Fruit fly (Drosophila melanogaster) whole organism, embryonic: ENCODE data around the gene Coa8.

Source experiments
- Abd-B ChIP-seq: fragments of 200-800 bp; sonication (Bioruptor generic); optimal IDR thresholded peaks from 2 replicates; lab custom pipeline; 2018; ENCODE audit warnings: missing biosample characterization, mild to moderate bottlenecking, missing genetic modification characterization, moderate library complexity
- Atf3 ChIP-seq: fragments of 200-800 bp; sonication (Bioruptor generic); optimal IDR thresholded peaks from 3 replicates; lab custom pipeline; 2016; ENCODE audit warnings: missing biosample characterization, missing genetic modification characterization
- CG10274 ChIP-seq: fragments of 200-800 bp; sonication (Bioruptor generic); optimal IDR thresholded peaks from 3 replicates; lab custom pipeline; 2017; ENCODE audit warnings: missing biosample characterization, mild to moderate bottlenecking, missing genetic modification characterization
- CG11695 ChIP-seq: fragments of 200-800 bp; sonication (Bioruptor generic); IDR thresholded peaks from 3 replicates; pipeline ENCODE4 v1.3.6; 2022; ENCODE audit warnings: missing biosample characterization, missing genetic modification characterization
- CG12104 ChIP-seq: fragments of 200-800 bp; sonication (Bioruptor generic); optimal IDR thresholded peaks from 3 replicates; lab custom pipeline; 2016; ENCODE audit warnings: missing biosample characterization, missing genetic modification characterization
- CG12299 ChIP-seq: fragments of 200-800 bp; sonication (Bioruptor generic); optimal IDR thresholded peaks from 2 replicates; lab custom pipeline; 2018; ENCODE audit warnings: missing biosample characterization, mild to moderate bottlenecking, missing genetic modification characterization
- CG13624 ChIP-seq: fragments of 200-800 bp; sonication (Bioruptor generic); optimal IDR thresholded peaks from 2 replicates; lab custom pipeline; 2016; ENCODE audit warnings: missing biosample characterization, missing genetic modification characterization
- CG15011 ChIP-seq: fragments of 200-800 bp; sonication (Bioruptor generic); optimal IDR thresholded peaks from 3 replicates; lab custom pipeline; 2018; ENCODE audit warnings: missing biosample characterization, mild to moderate bottlenecking, missing genetic modification characterization
- CG1529 ChIP-seq: fragments of 200-800 bp; sonication (Bioruptor generic); optimal IDR thresholded peaks from 3 replicates; lab custom pipeline; 2018; ENCODE audit warnings: missing biosample characterization, missing genetic modification characterization
- CG15479 ChIP-seq: fragments of 200-800 bp; sonication (Bioruptor generic); optimal IDR thresholded peaks from 3 replicates; lab custom pipeline; 2019; ENCODE audit warnings: missing biosample characterization, mild to moderate bottlenecking, missing genetic modification characterization, moderate library complexity
- CG17385 ChIP-seq: fragments of 200-800 bp; sonication (Bioruptor generic); optimal IDR thresholded peaks from 3 replicates; lab custom pipeline; 2018; ENCODE audit warnings: missing biosample characterization, mild to moderate bottlenecking, missing genetic modification characterization
- CG30403 ChIP-seq: fragments of 200-800 bp; sonication (Bioruptor generic); optimal IDR thresholded peaks from 3 replicates; lab custom pipeline; 2016; ENCODE audit warnings: missing biosample characterization, missing genetic modification characterization
- CG32767 ChIP-seq: fragments of 200-800 bp; sonication (Bioruptor generic); IDR thresholded peaks from 2 replicates; pipeline ENCODE4 v1.3.6; 2022; ENCODE audit warnings: missing biosample characterization, missing genetic modification characterization
- CG3838 ChIP-seq: fragments of 200-800 bp; sonication (Bioruptor generic); optimal IDR thresholded peaks from 3 replicates; lab custom pipeline; 2016; ENCODE audit warnings: missing biosample characterization, missing genetic modification characterization
- CG4730 ChIP-seq: fragments of 200-800 bp; sonication (Bioruptor generic); IDR thresholded peaks from 2 replicates; pipeline ENCODE4 v1.3.6; 2022; ENCODE audit warnings: missing biosample characterization, missing genetic modification characterization
- CG6175 ChIP-seq: fragments of 200-800 bp; sonication (Bioruptor generic); IDR thresholded peaks from 3 replicates; pipeline ENCODE4 v1.3.6; 2022; ENCODE audit warnings: missing biosample characterization, missing genetic modification characterization
- CG7271 ChIP-seq: fragments of 200-800 bp; sonication (Bioruptor generic); optimal IDR thresholded peaks from 2 replicates; lab custom pipeline; 2018; ENCODE audit warnings: missing biosample characterization, mild to moderate bottlenecking, missing genetic modification characterization, moderate library complexity
- CG8359 ChIP-seq: fragments of 200-800 bp; sonication (Bioruptor generic); optimal IDR thresholded peaks from 2 replicates; lab custom pipeline; 2017; ENCODE audit warnings: missing biosample characterization, mild to moderate bottlenecking, missing genetic modification characterization, borderline replicate concordance
- CG9609 ChIP-seq: fragments of 200-800 bp; sonication (Bioruptor generic); optimal IDR thresholded peaks from 3 replicates; lab custom pipeline; 2016; ENCODE audit warnings: missing biosample characterization, missing genetic modification characterization
- Camta ChIP-seq: fragments of 200-800 bp; sonication (Bioruptor generic); optimal IDR thresholded peaks from 2 replicates; lab custom pipeline; 2016; ENCODE audit warnings: missing biosample characterization, missing genetic modification characterization
- D19A ChIP-seq: fragments of 200-800 bp; optimal IDR thresholded peaks from 3 replicates; lab custom pipeline; 2019; ENCODE audit warnings: missing biosample characterization, mild to moderate bottlenecking, missing genetic modification characterization, moderate library complexity
- Dek ChIP-seq: fragments of 200-800 bp; sonication (Bioruptor generic); optimal IDR thresholded peaks from 3 replicates; lab custom pipeline; 2019; ENCODE audit warnings: missing biosample characterization, mild to moderate bottlenecking, missing genetic modification characterization, moderate library complexity
- Doc3 ChIP-seq: fragments of 200-800 bp; sonication (Bioruptor generic); IDR thresholded peaks from 3 replicates; pipeline ENCODE4 v1.3.6; 2022; ENCODE audit warnings: missing biosample characterization, missing genetic modification characterization; ENCODE audit not compliant: partially characterized antibody
- ERR ChIP-seq: fragments of 200-800 bp; sonication (Bioruptor generic); optimal IDR thresholded peaks from 2 replicates; lab custom pipeline; 2016; ENCODE audit warnings: missing biosample characterization, missing genetic modification characterization
- Ets65A ChIP-seq: fragments of 200-800 bp; sonication (Bioruptor generic); peaks from one replicate; lab custom pipeline; 2016; ENCODE audit warnings: missing biosample characterization, missing genetic modification characterization
- HmgZ ChIP-seq: fragments of 200-800 bp; sonication (Bioruptor generic); optimal IDR thresholded peaks from 2 replicates; lab custom pipeline; 2018; ENCODE audit warnings: missing biosample characterization, mild to moderate bottlenecking, missing genetic modification characterization
- MBD-R2 ChIP-seq: fragments of 200-800 bp; sonication (Bioruptor generic); IDR thresholded peaks from 2 replicates; pipeline ENCODE4 v1.3.6; 2022; ENCODE audit warnings: missing biosample characterization, missing genetic modification characterization
- Mad ChIP-seq: fragments of 200-800 bp; sonication (Bioruptor generic); optimal IDR thresholded peaks from 2 replicates; lab custom pipeline; 2016; ENCODE audit warnings: missing biosample characterization, missing genetic modification characterization
- Med ChIP-seq: fragments of 200-800 bp; sonication (Bioruptor generic); peaks from one replicate; lab custom pipeline; 2016; ENCODE audit warnings: missing biosample characterization, missing genetic modification characterization, mild to moderate bottlenecking, inconsistent platforms, moderate library complexity
- Meics ChIP-seq: fragments of 200-800 bp; sonication (Bioruptor generic); optimal IDR thresholded peaks from 2 replicates; lab custom pipeline; 2017; ENCODE audit warnings: missing biosample characterization, mild to moderate bottlenecking, missing genetic modification characterization
- Neu2 ChIP-seq: fragments of 200-800 bp; sonication (Bioruptor generic); optimal IDR thresholded peaks from 3 replicates; lab custom pipeline; 2016; ENCODE audit warnings: missing biosample characterization, missing genetic modification characterization, borderline replicate concordance
- Pdp1 ChIP-seq, 2 experiments: fragments of 200-800 bp; sonication (Bioruptor generic); optimal IDR thresholded peaks; 3 replicates each; lab custom pipeline; 2016; ENCODE audit warnings: missing biosample characterization in 2 of 2, missing genetic modification characterization in 2 of 2, mild to moderate bottlenecking in 1 of 2, moderate library complexity in 1 of 2
- Tbp ChIP-seq: fragments of >200 bp; optimal IDR thresholded peaks from 2 replicates; lab custom pipeline; 2018; ENCODE audit warnings: missing biosample characterization, missing genetic modification characterization
- ara ChIP-seq: fragments of 200-800 bp; sonication (Bioruptor generic); IDR thresholded peaks from 2 replicates; pipeline ENCODE4 v1.3.6; 2022; ENCODE audit warnings: missing biosample characterization, missing genetic modification characterization
- bab2 ChIP-seq: fragments of 200-800 bp; sonication (Bioruptor generic); optimal IDR thresholded peaks from 2 replicates; lab custom pipeline; 2016; ENCODE audit warnings: missing biosample characterization, missing genetic modification characterization
- bbx ChIP-seq: fragments of 200-800 bp; sonication (Bioruptor generic); IDR thresholded peaks from 2 replicates; pipeline ENCODE4 v1.3.6; 2022; ENCODE audit warnings: missing biosample characterization, missing genetic modification characterization; ENCODE audit not compliant: partially characterized antibody
- dmrt11E ChIP-seq: fragments of 200-800 bp; sonication (Bioruptor generic); optimal IDR thresholded peaks from 3 replicates; lab custom pipeline; 2018; ENCODE audit warnings: missing biosample characterization, mild to moderate bottlenecking, missing genetic modification characterization, moderate library complexity
- ind ChIP-seq: fragments of 200-800 bp; sonication (Bioruptor generic); optimal IDR thresholded peaks from 3 replicates; lab custom pipeline; 2016; ENCODE audit warnings: missing biosample characterization, missing genetic modification characterization
- p53 ChIP-seq: fragments of 200-800 bp; sonication (Bioruptor generic); optimal IDR thresholded peaks from 2 replicates; lab custom pipeline; 2016; ENCODE audit warnings: missing biosample characterization, missing genetic modification characterization
- pzg ChIP-seq: fragments of 200-800 bp; sonication (Bioruptor generic); optimal IDR thresholded peaks from 3 replicates; lab custom pipeline; 2018; ENCODE audit warnings: missing biosample characterization, mild to moderate bottlenecking, missing genetic modification characterization, moderate library complexity
- ranshi ChIP-seq: fragments of 200-800 bp; sonication (Bioruptor generic); IDR thresholded peaks from 2 replicates; pipeline ENCODE4 v1.3.6; 2022; ENCODE audit warnings: missing biosample characterization, missing genetic modification characterization
- seq ChIP-seq: fragments of 200-800 bp; sonication (Bioruptor generic); IDR thresholded peaks from 2 replicates; pipeline ENCODE4 v1.3.6; 2022; ENCODE audit warnings: missing biosample characterization, missing genetic modification characterization
- shn ChIP-seq: fragments of 200-800 bp; sonication (Bioruptor generic); optimal IDR thresholded peaks from 3 replicates; lab custom pipeline; 2016; ENCODE audit warnings: missing biosample characterization, missing genetic modification characterization
- sna ChIP-seq: fragments of 200-800 bp; sonication (Bioruptor generic); IDR thresholded peaks from 2 replicates; pipeline ENCODE4 v1.3.6; 2022; ENCODE audit warnings: missing biosample characterization, missing genetic modification characterization; ENCODE audit not compliant: partially characterized antibody
- so ChIP-seq: fragments of 200-800 bp; sonication (Bioruptor generic); IDR thresholded peaks from 3 replicates; pipeline ENCODE4 v1.3.6; 2022; ENCODE audit warnings: missing biosample characterization, missing genetic modification characterization
- sqz ChIP-seq: fragments of 200-800 bp; sonication (Bioruptor generic); optimal IDR thresholded peaks from 3 replicates; lab custom pipeline; 2018; ENCODE audit warnings: missing biosample characterization, mild to moderate bottlenecking, missing genetic modification characterization
- tio ChIP-seq: fragments of 200-800 bp; sonication (Bioruptor generic); optimal IDR thresholded peaks from 2 replicates; lab custom pipeline; 2017; ENCODE audit warnings: missing biosample characterization, missing genetic modification characterization, inconsistent platforms
- twi ChIP-seq: fragments of 200-800 bp; optimal IDR thresholded peaks from 2 replicates; lab custom pipeline; 2019; ENCODE audit warnings: missing biosample characterization, mild to moderate bottlenecking, missing genetic modification characterization, moderate library complexity
- usp ChIP-seq: fragments of >200 bp; optimal IDR thresholded peaks from 2 replicates; lab custom pipeline; 2017; ENCODE audit warnings: missing biosample characterization, missing genetic modification characterization
- wdn ChIP-seq: fragments of 200-800 bp; sonication (Bioruptor generic); IDR thresholded peaks from 2 replicates; pipeline ENCODE4 v1.3.6; 2022; ENCODE audit warnings: missing biosample characterization, missing genetic modification characterization
- wor ChIP-seq: fragments of 200-800 bp; sonication (Bioruptor generic); IDR thresholded peaks from 2 replicates; pipeline ENCODE4 v1.3.6; 2022; ENCODE audit warnings: missing biosample characterization, missing genetic modification characterization

The Coa8 gene

dm6 chrX:1845413-1845951 is 34.6 kb upstream of the Coa8 start (continued):
- TF ChIP-seq CG12104 (GFP tag; lab: Kevin White, UChicago) = no peak
- TF ChIP-seq sqz (GFP tag; lab: Kevin White, UChicago) = no peak
- no peak for TF ChIP-seq CG8359 (GFP tag; lab: Kevin White, UChicago)
- TF ChIP-seq wor (GFP tag; lab: Robert Waterston, UW) = no peak
- TF ChIP-seq CG30403 (GFP tag; lab: Kevin White, UChicago) = no peak
- no peak for TF ChIP-seq bbx (GFP tag; lab: Robert Waterston, UW)
- TF ChIP-seq Camta (GFP tag; lab: Kevin White, UChicago) = peak; percentile 40
- TF ChIP-seq CG32767 (GFP tag; lab: Robert Waterston, UW) = no peak
- TF ChIP-seq ara (GFP tag; lab: Robert Waterston, UW) = no peak
- peak; percentile 82 for TF ChIP-seq seq (GFP tag; lab: Robert Waterston, UW)
- TF ChIP-seq CG3838 (GFP tag; lab: Kevin White, UChicago) = peak; percentile 7
- no peak for TF ChIP-seq D19A (tag; lab: Kevin White, UChicago)
- peak; percentile 29 for TF ChIP-seq Mad (GFP tag; lab: Kevin White, UChicago)
- TF ChIP-seq Atf3 (GFP tag; lab: Kevin White, UChicago) = no peak
- TF ChIP-seq Med (GFP tag; lab: Kevin White, UChicago) = peak; percentile 93
- no peak for TF ChIP-seq pzg (GFP tag; lab: Kevin White, UChicago)
- TF ChIP-seq MBD-R2 (GFP tag; lab: Robert Waterston, UW) = peak; percentile 26; the same call in 1 of the 2 replicates
- 0 out of 3 replicates have a peak, but pooled peaks have one; percentile 43 for TF ChIP-seq so (GFP tag; lab: Robert Waterston, UW)
- no peak for TF ChIP-seq twi (tag; lab: Kevin White, UChicago)
- TF ChIP-seq shn (GFP tag; lab: Kevin White, UChicago) = peak; percentile 3
- no peak for TF ChIP-seq usp
- TF ChIP-seq CG1529 (GFP tag; lab: Kevin White, UChicago) = no peak
- no peak for TF ChIP-seq Doc3 (GFP tag; lab: Robert Waterston, UW)
- no peak for TF ChIP-seq Ets65A (GFP tag; lab: Kevin White, UChicago)
- peak; percentile 10 to 91 for TF ChIP-seq Pdp1 (GFP tag; optimal IDR thresholded peaks at IDR 0.05; lab: Kevin White, UChicago)
- peak; percentile 23 for TF ChIP-seq dmrt11E (tag; lab: Kevin White, UChicago)
- peak; percentile 23 for TF ChIP-seq CG17385 (GFP tag; lab: Kevin White, UChicago)
- TF ChIP-seq ranshi (GFP tag; lab: Robert Waterston, UW) = no peak
- TF ChIP-seq ind (GFP tag; lab: Kevin White, UChicago) = no peak
- peak; percentile 28 for TF ChIP-seq CG13624 (GFP tag; lab: Kevin White, UChicago)
- peak; percentile 84 for TF ChIP-seq bab2 (GFP tag; lab: Kevin White, UChicago)
- peak; percentile 71 for TF ChIP-seq Meics (GFP tag; lab: Kevin White, UChicago)
- no peak for TF ChIP-seq Abd-B
- TF ChIP-seq Dek = peak; percentile 7
- TF ChIP-seq tio (GFP tag; lab: Kevin White, UChicago) = peak; percentile 60
- no peak for TF ChIP-seq CG4730 (GFP tag; lab: Robert Waterston, UW)
- no peak for TF ChIP-seq Neu2 (GFP tag; lab: Kevin White, UChicago)
- TF ChIP-seq CG6175 (GFP tag; lab: Robert Waterston, UW) = peak; percentile 61; the same call in 1 of the 3 replicates
- 0 out of 2 replicates have a peak, but pooled peaks have one; percentile 36 for TF ChIP-seq wdn (GFP tag; lab: Robert Waterston, UW)
- TF ChIP-seq CG9609 (GFP tag; lab: Kevin White, UChicago) = peak; percentile 35
- peak; percentile 17 for TF ChIP-seq p53 (GFP tag; lab: Kevin White, UChicago)
- TF ChIP-seq CG7271 = peak; percentile 30
- TF ChIP-seq CG10274 (GFP tag; lab: Kevin White, UChicago) = no peak
- no peak for TF ChIP-seq Tbp (GFP tag; lab: Kevin White, UChicago)
- TF ChIP-seq ERR (GFP tag; lab: Kevin White, UChicago) = peak; percentile 11
- TF ChIP-seq sna (GFP tag; lab: Robert Waterston, UW) = no peak
- TF ChIP-seq CG15479 (GFP tag; lab: Kevin White, UChicago) = no peak
- peak; percentile 7 for TF ChIP-seq CG15011
- peak; percentile 27 for TF ChIP-seq CG12299 (tag; lab: Kevin White, UChicago)
- peak; percentile 65; the same call in 1 of the 3 replicates for TF ChIP-seq CG11695 (GFP tag; lab: Robert Waterston, UW)
- TF ChIP-seq HmgZ (tag; lab: Kevin White, UChicago) = peak; percentile 68
